Worm (Caenorhabditis elegans) whole organism, L2 larva: ENCODE measurements around the gene nspc-19.

Experiments
- F13H6.1 ChIP-seq: sonication (generic microtip); optimal IDR thresholded peaks from 2 replicates; lab custom pipeline; 2016; ENCODE audit warnings: missing genetic modification characterization, missing compliant biosample characterization
- Y55F3AM.14 ChIP-seq: fragments of 200-800 bp; sonication (Bioruptor generic); optimal IDR thresholded peaks from 2 replicates; lab custom pipeline; 2018; ENCODE audit warnings: mild to moderate bottlenecking, missing genetic modification characterization, missing compliant biosample characterization
- alr-1 ChIP-seq: fragments of 150-350 bp; optimal IDR thresholded peaks from 2 replicates; lab custom pipeline; 2014; ENCODE audit warnings: missing biosample characterization, missing genetic modification characterization
- aly-2 ChIP-seq: fragments of 150-350 bp; optimal IDR thresholded peaks from 2 replicates; lab custom pipeline; 2014; ENCODE audit warnings: missing biosample characterization, missing genetic modification characterization
- blmp-1 ChIP-seq: sonication (generic microtip); optimal IDR thresholded peaks from 2 replicates; lab custom pipeline; 2017; ENCODE audit warnings: missing genetic modification characterization, mild to moderate bottlenecking, missing compliant biosample characterization, antibody characterized with exemption, moderate library complexity; ENCODE audit not compliant: insufficient read depth
- dmd-4 ChIP-seq: sonication (generic microtip); optimal IDR thresholded peaks from 2 replicates; lab custom pipeline; 2017; ENCODE audit warnings: missing biosample characterization, missing genetic modification characterization
- lin-13 ChIP-seq: fragments of 150-350 bp; optimal IDR thresholded peaks from 2 replicates; lab custom pipeline; 2014; ENCODE audit warnings: missing biosample characterization, missing genetic modification reagents, missing genetic modification characterization
- nhr-11 ChIP-seq: fragments of 150-350 bp; optimal IDR thresholded peaks from 2 replicates; lab custom pipeline; 2014; ENCODE audit warnings: missing biosample characterization, missing genetic modification characterization
- nhr-6 ChIP-seq: fragments of 150-350 bp; optimal IDR thresholded peaks from 2 replicates; lab custom pipeline; 2014; ENCODE audit warnings: missing biosample characterization, missing genetic modification characterization
- snpc-4 ChIP-seq: fragments of 150-350 bp; optimal IDR thresholded peaks from 2 replicates; lab custom pipeline; 2014; ENCODE audit warnings: missing biosample characterization, missing genetic modification characterization
- ztf-11 ChIP-seq: sonication (generic microtip); optimal IDR thresholded peaks from 2 replicates; lab custom pipeline; 2017; ENCODE audit warnings: missing biosample characterization, missing genetic modification characterization

DNA sequence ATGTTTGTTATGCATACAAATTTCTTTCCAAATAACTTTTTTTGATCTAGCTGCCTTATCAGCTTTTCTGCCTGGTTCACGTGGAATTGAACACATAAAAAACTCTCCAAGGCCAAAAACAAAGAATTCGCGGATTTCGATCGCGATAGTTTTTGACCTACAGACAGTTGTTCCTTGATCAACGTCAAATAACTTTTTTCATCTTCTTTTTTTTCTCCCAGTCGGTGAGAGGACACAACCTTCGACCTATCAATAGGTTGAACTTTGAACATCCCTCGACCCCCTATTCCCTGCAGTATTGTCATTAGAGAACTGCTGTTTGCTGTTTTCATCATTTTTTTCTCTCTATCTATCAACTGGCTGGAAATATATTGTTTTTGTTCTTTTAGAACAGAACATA lies 35.3 kb downstream of the nspc-19 start:
- no peak for TF ChIP-seq Y55F3AM.14 (GFP tag; lab: Kevin White, UChicago)
- TF ChIP-seq ztf-11 (tag; lab: Kevin White, UChicago): no peak
- no peak for TF ChIP-seq alr-1 (tag; lab: Kevin White, UChicago)
- no peak for TF ChIP-seq snpc-4 (tag; lab: Kevin White, UChicago)
- no peak for TF ChIP-seq nhr-11
- TF ChIP-seq blmp-1 (tag; lab: Kevin White, UChicago): no peak
- no peak for TF ChIP-seq aly-2 (tag; lab: Kevin White, UChicago)
- TF ChIP-seq lin-13: no peak
- no peak for TF ChIP-seq F13H6.1 (tag; lab: Kevin White, UChicago)
- TF ChIP-seq nhr-6 (tag; lab: Kevin White, UChicago): no peak
- TF ChIP-seq dmd-4: no peak
